Worm (Caenorhabditis elegans) whole organism, late embryonic: ENCODE measurements around the gene dars-2.
A peak's percentile ranks its signal among the peaks of the same experiment; 100 is the strongest.

Experiments used
- C38D4.7 ChIP-seq: fragments of 200-800 bp; sonication (Bioruptor generic); optimal IDR thresholded peaks from 2 replicates; lab custom pipeline; 2018; ENCODE audit warnings: mild to moderate bottlenecking, missing genetic modification characterization, moderate library complexity, missing compliant biosample characterization
- F13H6.1 ChIP-seq: sonication (generic microtip); optimal IDR thresholded peaks from 2 replicates; lab custom pipeline; 2016; ENCODE audit warnings: missing genetic modification characterization, missing compliant biosample characterization
- ceh-22 ChIP-seq: sonication (generic microtip); optimal IDR thresholded peaks from 2 replicates; lab custom pipeline; 2017; ENCODE audit warnings: missing biosample characterization, missing genetic modification characterization
- ceh-45 ChIP-seq: fragments of 200-800 bp; sonication (Bioruptor generic); IDR thresholded peaks from 2 replicates; pipeline ENCODE4 v1.3.6; 2022; ENCODE audit warnings: missing genetic modification reagents, missing genetic modification characterization, missing compliant biosample characterization
- ceh-48 ChIP-seq: sonication (generic microtip); optimal IDR thresholded peaks from 2 replicates; lab custom pipeline; 2016; ENCODE audit warnings: missing genetic modification characterization, inconsistent platforms, missing compliant biosample characterization
- ceh-9 ChIP-seq: sonication (generic microtip); optimal IDR thresholded peaks from 2 replicates; lab custom pipeline; 2016; ENCODE audit warnings: mild to moderate bottlenecking, missing genetic modification characterization, inconsistent platforms, missing compliant biosample characterization
- che-1 ChIP-seq: sonication (generic microtip); optimal IDR thresholded peaks from 2 replicates; lab custom pipeline; 2016; ENCODE audit warnings: mild to moderate bottlenecking, missing genetic modification characterization, missing compliant biosample characterization
- elt-2 ChIP-seq: sonication (generic microtip); optimal IDR thresholded peaks from 2 replicates; lab custom pipeline; 2016; ENCODE audit warnings: missing genetic modification reagents, missing genetic modification characterization, missing compliant biosample characterization
- eyg-1 ChIP-seq: sonication (generic microtip); optimal IDR thresholded peaks from 2 replicates; lab custom pipeline; 2016; ENCODE audit warnings: missing genotype, missing genetic modification characterization, missing compliant biosample characterization
- fax-1 ChIP-seq: sonication (generic microtip); optimal IDR thresholded peaks from 2 replicates; lab custom pipeline; 2016; ENCODE audit warnings: missing genotype, missing genetic modification characterization, missing compliant biosample characterization
- fkh-6 ChIP-seq: sonication (generic microtip); optimal IDR thresholded peaks from 2 replicates; lab custom pipeline; 2016; ENCODE audit warnings: missing genetic modification characterization, missing compliant biosample characterization
- hlh-15 ChIP-seq: sonication (generic microtip); optimal IDR thresholded peaks from 2 replicates; lab custom pipeline; 2016; ENCODE audit warnings: missing genetic modification characterization, missing compliant biosample characterization
- hlh-6 ChIP-seq: sonication (generic microtip); optimal IDR thresholded peaks from 2 replicates; lab custom pipeline; 2016; ENCODE audit warnings: missing genotype, missing genetic modification characterization, missing compliant biosample characterization
- hlh-8 ChIP-seq: sonication (generic microtip); optimal IDR thresholded peaks from 2 replicates; lab custom pipeline; 2016; ENCODE audit warnings: missing genotype, missing genetic modification characterization, missing compliant biosample characterization
- lim-6 ChIP-seq: sonication (generic microtip); optimal IDR thresholded peaks from 2 replicates; lab custom pipeline; 2016; ENCODE audit warnings: missing genetic modification characterization, missing compliant biosample characterization
- mec-3 ChIP-seq: sonication (generic microtip); optimal IDR thresholded peaks from 2 replicates; lab custom pipeline; 2016; ENCODE audit warnings: borderline replicate concordance, missing genetic modification characterization, missing compliant biosample characterization
- nfya-1 ChIP-seq: sonication (generic microtip); optimal IDR thresholded peaks from 2 replicates; lab custom pipeline; 2017; ENCODE audit warnings: missing genetic modification characterization, mild to moderate bottlenecking, missing compliant biosample characterization, antibody characterized with exemption, moderate library complexity
- npax-4 ChIP-seq: sonication (generic microtip); optimal IDR thresholded peaks from 2 replicates; lab custom pipeline; 2016; ENCODE audit warnings: missing genetic modification characterization, missing compliant biosample characterization
- pag-3 ChIP-seq: sonication (generic microtip); optimal IDR thresholded peaks from 2 replicates; lab custom pipeline; 2016; ENCODE audit warnings: missing compliant biosample characterization, missing genetic modification characterization, borderline replicate concordance
- pha-4 ChIP-seq: fragments of 150-350 bp; optimal IDR thresholded peaks from 2 replicates; lab custom pipeline; 2018; ENCODE audit warnings: missing biosample characterization, missing genetic modification reagents, missing genetic modification characterization
- pros-1 ChIP-seq: fragments of 150-350 bp; optimal IDR thresholded peaks from 2 replicates; lab custom pipeline; 2014; ENCODE audit warnings: missing biosample characterization, missing genetic modification reagents, missing genetic modification characterization
- ref-2 ChIP-seq: sonication (generic microtip); optimal IDR thresholded peaks from 2 replicates; lab custom pipeline; 2016; ENCODE audit warnings: missing genetic modification characterization, missing compliant biosample characterization
- rnt-1 ChIP-seq: sonication (generic microtip); optimal IDR thresholded peaks from 2 replicates; lab custom pipeline; 2016; ENCODE audit warnings: missing genetic modification characterization, missing compliant biosample characterization
- sox-4 ChIP-seq: sonication (generic microtip); optimal IDR thresholded peaks from 2 replicates; lab custom pipeline; 2017; ENCODE audit warnings: mild to moderate bottlenecking, missing genetic modification characterization, inconsistent platforms, missing compliant biosample characterization
- syd-9 ChIP-seq: sonication (generic microtip); optimal IDR thresholded peaks from 2 replicates; lab custom pipeline; 2016; ENCODE audit warnings: mild to moderate bottlenecking, missing genetic modification characterization, moderate library complexity, missing compliant biosample characterization
- ttx-3 ChIP-seq: sonication (generic microtip); optimal IDR thresholded peaks from 2 replicates; lab custom pipeline; 2016; ENCODE audit warnings: missing genetic modification reagents, missing genetic modification characterization, missing compliant biosample characterization
- unc-42 ChIP-seq: sonication (generic microtip); optimal IDR thresholded peaks from 2 replicates; lab custom pipeline; 2016; ENCODE audit warnings: missing genotype, missing genetic modification characterization, missing compliant biosample characterization
- unc-55 ChIP-seq: sonication (generic microtip); optimal IDR thresholded peaks from 2 replicates; lab custom pipeline; 2017; ENCODE audit warnings: missing biosample characterization, missing genetic modification reagents, missing genetic modification characterization
- zip-5 ChIP-seq: sonication (generic microtip); optimal IDR thresholded peaks from 2 replicates; lab custom pipeline; 2016; ENCODE audit warnings: missing genetic modification characterization, missing compliant biosample characterization

The dars-2 gene

DNA sequence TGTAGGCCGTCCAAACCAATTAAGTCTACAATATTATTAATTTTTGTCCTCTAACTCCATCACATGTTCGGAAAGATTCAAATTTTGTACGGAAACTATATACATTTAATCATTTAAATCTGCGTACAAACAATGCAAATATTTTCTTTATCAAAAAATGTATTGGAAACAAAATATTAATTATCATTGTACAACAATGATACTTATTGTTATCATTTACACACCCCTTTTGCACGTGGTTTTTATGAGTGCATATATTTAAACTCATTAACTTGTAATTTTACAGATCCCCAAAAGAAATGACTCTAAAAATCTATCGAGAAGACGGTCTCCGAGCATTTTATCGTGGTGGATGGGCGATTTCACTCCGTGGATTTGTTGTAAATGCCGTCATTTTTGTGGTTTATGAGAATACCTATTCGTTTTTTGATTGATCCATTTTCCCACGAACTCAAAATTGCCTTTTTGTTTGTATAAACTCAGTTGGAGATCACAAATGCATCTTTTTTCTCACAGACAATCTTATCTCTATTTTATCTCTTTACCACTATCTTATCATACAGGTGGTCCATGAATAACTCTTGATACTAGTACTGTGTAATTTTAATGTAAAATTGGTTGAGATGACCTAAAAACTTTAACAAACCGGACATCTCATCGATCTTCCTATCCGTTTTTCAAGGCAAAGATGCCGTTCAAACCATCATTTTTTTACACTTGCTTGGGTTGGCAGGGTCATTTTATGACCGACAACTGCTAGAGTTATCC lies 37.5 kb downstream of the dars-2 start:
- TF ChIP-seq che-1 (tag; lab: Kevin White, UChicago) (no peak), ceh-22 (tag; lab: Kevin White, UChicago) (no peak), elt-2 (tag; lab: Kevin White, UChicago) (peak; percentile 90)

DNA sequence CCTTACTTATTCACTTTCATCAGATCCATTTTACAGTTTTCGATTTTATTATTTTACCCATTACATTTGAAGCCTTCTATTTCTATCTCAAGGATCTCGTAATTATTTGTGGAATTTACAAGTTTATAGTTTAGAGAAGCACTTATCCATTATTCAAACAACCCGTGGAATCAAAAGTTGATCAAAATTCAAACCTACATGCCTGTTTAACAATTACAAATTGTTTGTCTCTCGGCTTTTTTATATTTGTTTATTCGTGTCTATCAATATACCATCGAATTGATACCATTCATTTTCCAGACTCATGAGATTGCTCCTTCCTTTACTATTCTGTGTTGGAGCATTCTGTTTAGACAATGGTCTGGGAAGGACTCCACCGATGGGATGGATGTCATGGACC lies 38.4 kb downstream of the dars-2 start, which contains the start of gene gana-1:
Gene gana-1 (plus strand): TSS at position 301 of the 400 bp plus-strand sequence.
- TF ChIP-seq ref-2 (tag; lab: Kevin White, UChicago) (no peak), hlh-8 (tag; lab: Kevin White, UChicago) (no peak), npax-4 (no peak), fax-1 (tag; lab: Kevin White, UChicago) (no peak), mec-3 (no peak), che-1 (tag; lab: Kevin White, UChicago) (no peak), nfya-1 (tag; lab: Kevin White, UChicago) (no peak)
- TF ChIP-seq, all 69 proteins: peak for 0

ce11 chrV:12088773-12089172 lies 40.2 kb downstream of the dars-2 start, which contains the start of gene R07B7.12:
Gene R07B7.12, plus strand, starts transcription at chrV:12089073.
- no peak for TF ChIP-seq rnt-1 (tag; lab: Kevin White, UChicago)
- TF ChIP-seq pha-4 (tag; lab: Kevin White, UChicago), result no peak
- TF ChIP-seq lim-6, result no peak
- no peak for TF ChIP-seq fkh-6 (tag; lab: Kevin White, UChicago)
- TF ChIP-seq ceh-45 (GFP tag; lab: Robert Waterston, UW), result no peak
- TF ChIP-seq ceh-9 (tag; lab: Kevin White, UChicago), result no peak

ce11 chrV:12091759-12092158 lies 43.2 kb downstream of the dars-2 start, which contains the start of gene nhr-206:
Gene nhr-206, plus strand, starts transcription at chrV:12092006.
- no peak for TF ChIP-seq syd-9 (tag; lab: Kevin White, UChicago)

ce11 chrV:12094030-12094429 lies 45.5 kb downstream of the dars-2 start, which contains the start of gene nhr-208:
Gene nhr-208, plus strand, starts transcription at chrV:12094317.
- TF ChIP-seq unc-55 (GFP tag; lab: Kevin White, UChicago) (no peak), sox-4 (tag; lab: Kevin White, UChicago) (no peak), pag-3 (tag; lab: Kevin White, UChicago) (no peak), zip-5 (tag; lab: Kevin White, UChicago) (no peak), hlh-6 (tag; lab: Kevin White, UChicago) (no peak), C38D4.7 (GFP tag; lab: Kevin White, UChicago) (no peak), elt-2 (tag; lab: Kevin White, UChicago) (no peak), F13H6.1 (tag; lab: Kevin White, UChicago) (no peak)

DNA sequence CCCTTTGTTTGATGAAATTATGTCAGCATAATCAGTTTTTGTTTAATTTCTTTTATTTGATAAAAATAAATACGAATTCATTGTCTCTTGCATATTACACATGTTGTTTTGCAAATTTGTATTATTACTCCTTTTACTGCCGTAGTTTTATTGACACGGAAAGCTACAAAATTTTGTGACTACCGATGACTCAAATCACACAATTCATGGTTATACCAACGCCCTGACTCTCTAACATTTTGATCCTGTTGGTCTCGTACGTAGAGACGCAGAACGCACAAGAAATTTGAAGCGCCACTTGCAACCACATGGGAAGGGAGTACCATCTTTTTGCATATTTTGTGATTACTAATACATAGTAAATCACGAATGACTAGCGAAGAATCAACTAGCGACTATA lies 47.3 kb downstream of the dars-2 start, which contains the start of gene nhr-207:
Gene nhr-207 (plus strand): TSS at position 282 of the 400 bp plus-strand sequence.
- TF ChIP-seq ttx-3 (tag; lab: Kevin White, UChicago), result no peak
- TF ChIP-seq hlh-15, result no peak
- TF ChIP-seq npax-4, result no peak
- no peak for TF ChIP-seq pros-1 (tag; lab: Kevin White, UChicago)
- TF ChIP-seq unc-42 (tag; lab: Kevin White, UChicago), result no peak
- TF ChIP-seq eyg-1 (tag; lab: Kevin White, UChicago), result no peak
- no peak for TF ChIP-seq pha-4 (tag; lab: Kevin White, UChicago)
- no peak for TF ChIP-seq lim-6
- no peak for TF ChIP-seq hlh-8 (tag; lab: Kevin White, UChicago)
- TF ChIP-seq ceh-48 (tag; lab: Kevin White, UChicago), result no peak
